Worm (Caenorhabditis elegans) whole organism, L4 larva: ENCODE data around the gene T22F3.11.

Source experiments
- D1046.2 ChIP-seq: fragments of 200-800 bp; sonication (Bioruptor generic); IDR thresholded peaks from 2 replicates; pipeline ENCODE4 v1.3.6; 2022; ENCODE audit warnings: missing genetic modification characterization, missing compliant biosample characterization
- F37D6.2 ChIP-seq: sonication (generic microtip); optimal IDR thresholded peaks from 2 replicates; lab custom pipeline; 2016; ENCODE audit warnings: mild to moderate bottlenecking, missing genetic modification characterization, missing compliant biosample characterization
- Y105C5A.15 ChIP-seq: fragments of 200-800 bp; sonication (Bioruptor generic); IDR thresholded peaks from 2 replicates; pipeline ENCODE4 v1.3.6; 2022; ENCODE audit warnings: missing genetic modification characterization, missing compliant biosample characterization
- ZK337.2 ChIP-seq: fragments of 200-800 bp; sonication (Bioruptor generic); IDR thresholded peaks from 2 replicates; pipeline ENCODE4 v1.3.6; 2022; ENCODE audit warnings: missing genetic modification reagents, missing genetic modification characterization, missing compliant biosample characterization
- ZK546.5 ChIP-seq, 2 experiments: sonication (generic microtip); optimal IDR thresholded peaks; 2 replicates each; lab custom pipeline; 2017; ENCODE audit warnings: missing biosample characterization in 2 of 2, missing genetic modification characterization in 2 of 2
- aha-1 ChIP-seq: fragments of 150-350 bp; peaks from one replicate; lab custom pipeline; 2014; ENCODE audit warnings: missing biosample characterization, missing genetic modification characterization
- attf-4 ChIP-seq: sonication (generic microtip); optimal IDR thresholded peaks from 3 replicates; lab custom pipeline; 2017; ENCODE audit warnings: missing biosample characterization, missing genetic modification characterization
- ceh-28 ChIP-seq: fragments of 150-350 bp; optimal IDR thresholded peaks from 2 replicates; lab custom pipeline; 2014; ENCODE audit warnings: missing biosample characterization, missing genetic modification reagents, missing genetic modification characterization
- daf-16 ChIP-seq, 3 experiments: sonication (generic microtip); optimal IDR thresholded peaks; 2 replicates each; lab custom pipeline; 2016 to 2017; ENCODE audit warnings: missing genetic modification characterization in 3 of 3, missing genetic modification reagents in 3 of 3, mild to moderate bottlenecking in 2 of 3, missing compliant biosample characterization in 2 of 3, missing biosample characterization in 1 of 3, moderate library complexity in 1 of 3
- dmd-6 ChIP-seq: fragments of 200-800 bp; sonication (Bioruptor generic); IDR thresholded peaks from 2 replicates; pipeline ENCODE4 v1.3.6; 2022; ENCODE audit warnings: missing genetic modification reagents, missing genetic modification characterization, missing compliant biosample characterization
- dpl-1 ChIP-seq: fragments of 150-350 bp; optimal IDR thresholded peaks from 2 replicates; lab custom pipeline; 2014; ENCODE audit warnings: missing biosample characterization, missing genetic modification reagents, missing genetic modification characterization
- dve-1 ChIP-seq: sonication (generic microtip); optimal IDR thresholded peaks from 2 replicates; lab custom pipeline; 2017; ENCODE audit warnings: antibody characterized with exemption, mild to moderate bottlenecking, missing genetic modification characterization, missing compliant biosample characterization; ENCODE audit not compliant: insufficient read depth
- hif-1 ChIP-seq, 2 experiments: sonication (generic microtip); optimal IDR thresholded peaks; 2 replicates each; lab custom pipeline; 2016 to 2017; ENCODE audit warnings: missing compliant biosample characterization in 2 of 2, missing genetic modification characterization in 2 of 2, missing genetic modification reagents in 2 of 2, missing genotype in 2 of 2, mild to moderate bottlenecking in 1 of 2
- hlh-11 ChIP-seq: fragments of 200-800 bp; sonication (Bioruptor generic); optimal IDR thresholded peaks from 2 replicates; lab custom pipeline; 2018; ENCODE audit warnings: mild to moderate bottlenecking, missing genetic modification characterization, missing compliant biosample characterization
- hlh-30 ChIP-seq: sonication (generic microtip); optimal IDR thresholded peaks from 2 replicates; lab custom pipeline; 2017; ENCODE audit warnings: antibody characterized with exemption, mild to moderate bottlenecking, missing genetic modification characterization, missing compliant biosample characterization; ENCODE audit not compliant: insufficient read depth
- hmg-1.1 ChIP-seq: fragments of 200-800 bp; sonication (Bioruptor generic); IDR thresholded peaks from 2 replicates; pipeline ENCODE4 v1.3.6; 2022; ENCODE audit warnings: missing genetic modification reagents, missing genetic modification characterization, missing compliant biosample characterization
- lim-7 ChIP-seq: fragments of 200-800 bp; sonication (Bioruptor generic); IDR thresholded peaks from 2 replicates; pipeline ENCODE4 v1.3.6; 2022; ENCODE audit warnings: missing genetic modification characterization, missing compliant biosample characterization
- lsy-2 ChIP-seq, 2 experiments: fragments of 150-350 bp in 1 of 2; sonication (generic microtip) in 1 of 2; optimal IDR thresholded peaks; 2 replicates each; lab custom pipeline; 2014 to 2017; ENCODE audit warnings: missing biosample characterization in 2 of 2, missing genetic modification characterization in 2 of 2
- mdl-1 ChIP-seq, 2 experiments: fragments of 150-350 bp in 1 of 2; sonication (generic microtip) in 1 of 2; optimal IDR thresholded peaks; 2 replicates each; lab custom pipeline; 2014 to 2017; ENCODE audit warnings: missing biosample characterization in 2 of 2, missing genetic modification characterization in 2 of 2
- mep-1 ChIP-seq: fragments of 150-350 bp; sonication (generic microtip); optimal IDR thresholded peaks from 3 replicates; lab custom pipeline; 2014; ENCODE audit warnings: missing biosample characterization, missing genetic modification characterization
- mes-2 ChIP-seq: sonication (generic microtip); optimal IDR thresholded peaks from 2 replicates; lab custom pipeline; 2016; ENCODE audit warnings: missing genotype, mild to moderate bottlenecking, missing genetic modification characterization, missing compliant biosample characterization; ENCODE audit not compliant: poor library complexity, severe bottlenecking
- nhr-25 ChIP-seq: sonication (generic microtip); optimal IDR thresholded peaks from 2 replicates; lab custom pipeline; 2017; ENCODE audit warnings: missing genetic modification characterization, mild to moderate bottlenecking, missing compliant biosample characterization, antibody characterized with exemption, moderate library complexity, borderline replicate concordance; ENCODE audit not compliant: insufficient read depth
- nhr-28 ChIP-seq: fragments of 150-350 bp; optimal IDR thresholded peaks from 2 replicates; lab custom pipeline; 2014; ENCODE audit warnings: missing biosample characterization, missing genetic modification characterization
- pha-4 ChIP-seq, 2 experiments: fragments of 150-350 bp in 1 of 2; fragments of 200-800 bp in 1 of 2; sonication (Bioruptor generic) in 1 of 2; IDR thresholded peaks in 1 of 2; optimal IDR thresholded peaks in 1 of 2; 2 replicates each; pipeline versions ENCODE4 v1.3.6 to Lab custom; 2014 to 2022; ENCODE audit warnings: missing genetic modification characterization in 2 of 2, missing genetic modification reagents in 2 of 2, missing biosample characterization in 1 of 2, missing compliant biosample characterization in 1 of 2
- php-3 ChIP-seq: fragments of 200-800 bp; sonication (Bioruptor generic); IDR thresholded peaks from 2 replicates; pipeline ENCODE4 v1.3.6; 2022; ENCODE audit warnings: missing genetic modification reagents, missing genetic modification characterization, missing compliant biosample characterization
- pqm-1 ChIP-seq: sonication (generic microtip); optimal IDR thresholded peaks from 2 replicates; lab custom pipeline; 2017; ENCODE audit warnings: missing biosample characterization, missing genetic modification characterization
- rbr-2 ChIP-seq: sonication (generic microtip); optimal IDR thresholded peaks from 2 replicates; lab custom pipeline; 2016; ENCODE audit warnings: missing genotype, missing genetic modification characterization, missing compliant biosample characterization
- saeg-2 ChIP-seq: fragments of 200-800 bp; sonication (Bioruptor generic); IDR thresholded peaks from 2 replicates; pipeline ENCODE4 v1.3.6; 2022; ENCODE audit warnings: missing genetic modification reagents, missing genetic modification characterization, missing compliant biosample characterization
- set-16 ChIP-seq: fragments of 200-800 bp; sonication (Bioruptor generic); IDR thresholded peaks from 2 replicates; pipeline ENCODE4 v1.3.6; 2022; ENCODE audit warnings: missing genetic modification reagents, missing genetic modification characterization, missing compliant biosample characterization
- unc-62 ChIP-seq, 3 experiments: fragments of 150-350 bp in 1 of 3; sonication (generic microtip); optimal IDR thresholded peaks in 2 of 3; peaks in 1 of 3; 1 replicate in 1 of 3; 2 replicates in 2 of 3; lab custom pipeline; 2014 to 2017; ENCODE audit warnings: missing biosample characterization in 3 of 3, missing genetic modification characterization in 3 of 3, missing genetic modification reagents in 3 of 3, missing genotype in 1 of 3
- zag-1 ChIP-seq: fragments of 150-350 bp; optimal IDR thresholded peaks from 2 replicates; lab custom pipeline; 2014; ENCODE audit warnings: missing biosample characterization, missing genetic modification characterization
- zfp-2 ChIP-seq: sonication (generic microtip); optimal IDR thresholded peaks from 2 replicates; lab custom pipeline; 2016; ENCODE audit warnings: mild to moderate bottlenecking, missing genetic modification characterization, missing compliant biosample characterization
- zfp-3 ChIP-seq: fragments of 200-800 bp; sonication (Bioruptor generic); conservative IDR thresholded peaks from 2 replicates; pipeline ENCODE4 v1.3.6; 2022; ENCODE audit warnings: missing genetic modification reagents, missing genetic modification characterization, missing compliant biosample characterization
- zip-2 ChIP-seq: fragments of 150-350 bp; optimal IDR thresholded peaks from 2 replicates; lab custom pipeline; 2014; ENCODE audit warnings: missing biosample characterization, missing genetic modification characterization

The T22F3.11 gene

ce11 chrV:3587633-3588032 is 26.7 kb downstream of the T22F3.11 start (continued):
- TF ChIP-seq lim-7 (GFP tag; lab: Robert Waterston, UW) (no peak), dpl-1 (GFP tag; lab: Kevin White, UChicago) (peak; percentile 27), zip-2 (tag; lab: Kevin White, UChicago) (no peak), rbr-2 (tag; lab: Kevin White, UChicago) (no peak), F37D6.2 (no peak), mep-1 (tag; lab: Kevin White, UChicago) (peak; percentile 38), nhr-25 (tag; lab: Kevin White, UChicago) (no peak), dve-1 (tag; lab: Kevin White, UChicago) (peak; percentile 23), pqm-1 (no peak), attf-4 (tag; lab: Kevin White, UChicago) (no peak), hmg-1.1 (GFP tag; lab: Robert Waterston, UW) (0 out of 2 replicates have a peak, but pooled peaks have one; percentile 15), Y105C5A.15 (no peak), pha-4 (GFP tag; IDR thresholded peaks at IDR 0.05; lab: Robert Waterston, UW) (0 out of 2 replicates have a peak, but pooled peaks have one; percentile 22), pha-4 (tag; optimal IDR thresholded peaks at IDR 0.05; lab: Kevin White, UChicago) (no peak), aha-1 (tag; lab: Kevin White, UChicago) (peak; percentile 75), ZK546.5 (tag; optimal IDR thresholded peaks at IDR 0.05; lab: Kevin White, UChicago) (no peak), ZK337.2 (GFP tag; lab: Robert Waterston, UW) (0 out of 2 replicates have a peak, but pooled peaks have one; percentile 18), set-16 (peak; percentile 35), php-3 (GFP tag; lab: Robert Waterston, UW) (no peak), nhr-28 (no peak), lsy-2 (tag; optimal IDR thresholded peaks at IDR 0.05; lab: Kevin White, UChicago) (peak in 1 of 2 experiments; percentile 29), ceh-28 (tag; lab: Kevin White, UChicago) (no peak), mes-2 (tag; lab: Kevin White, UChicago) (peak; percentile 75)

ce11 chrV:3586014-3586689 is 28.2 kb downstream of the T22F3.11 start, which contains the start of the genes rpl-11.1 and T22F3.2:
Gene rpl-11.1, minus strand, starts transcription at chrV:3586064.
Gene T22F3.2, plus strand, starts transcription at chrV:3586639.
- peak in 1 of 2 experiments; percentile 34 for TF ChIP-seq mdl-1 (tag; optimal IDR thresholded peaks at IDR 0.05; lab: Kevin White, UChicago)
- TF ChIP-seq Y105C5A.15, result no peak
- peak; percentile 22 for TF ChIP-seq hlh-30 (tag; lab: Kevin White, UChicago)
- TF ChIP-seq daf-16 (GFP tag; optimal IDR thresholded peaks at IDR 0.05; lab: Kevin White, UChicago), result no peak
- peak; percentile 9 for TF ChIP-seq daf-16 (tag; optimal IDR thresholded peaks at IDR 0.05; lab: Kevin White, UChicago)
- TF ChIP-seq hlh-11, result peak; percentile 5
- TF ChIP-seq mes-2 (tag; lab: Kevin White, UChicago), result no peak
- TF ChIP-seq zfp-2, result no peak
- TF ChIP-seq pha-4 (GFP tag; IDR thresholded peaks at IDR 0.05; lab: Robert Waterston, UW), result no peak
- no peak for TF ChIP-seq pha-4 (tag; optimal IDR thresholded peaks at IDR 0.05; lab: Kevin White, UChicago)
- no peak for TF ChIP-seq ZK546.5 (tag; optimal IDR thresholded peaks at IDR 0.05; lab: Kevin White, UChicago)
- TF ChIP-seq unc-62 (GFP tag; optimal IDR thresholded peaks at IDR 0.05 in 1 of 2; lab: Kevin White, UChicago), result peak in 1 of 2 experiments; percentile 47
- no peak for TF ChIP-seq unc-62 (tag; optimal IDR thresholded peaks at IDR 0.05; lab: Kevin White, UChicago)
- peak; percentile 9 for TF ChIP-seq mep-1 (tag; lab: Kevin White, UChicago)
- TF ChIP-seq hmg-1.1 (GFP tag; lab: Robert Waterston, UW), result peak; percentile 42; the same call in 1 of the 2 replicates
- TF ChIP-seq dmd-6, result no peak
- no peak for TF ChIP-seq lim-7 (GFP tag; lab: Robert Waterston, UW)
- TF ChIP-seq zag-1 (tag; lab: Kevin White, UChicago), result no peak
- TF ChIP-seq D1046.2 (GFP tag; lab: Robert Waterston, UW), result 0 out of 2 replicates have a peak, but pooled peaks have one; percentile 24
- TF ChIP-seq saeg-2 (GFP tag; lab: Robert Waterston, UW), result no peak
- TF ChIP-seq hif-1 (tag; optimal IDR thresholded peaks at IDR 0.05; lab: Kevin White, UChicago), result peak in 1 of 2 experiments; percentile 34
- no peak for TF ChIP-seq zfp-3
